Worm (Caenorhabditis elegans) whole organism, L3 larva: Measurements from ENCODE around the gene irld-23.

Source experiments
- ceh-9 ChIP-seq: sonication (generic microtip); optimal IDR thresholded peaks from 2 replicates; lab custom pipeline; 2018; ENCODE audit warnings: missing biosample characterization, missing genetic modification characterization
- egl-27 ChIP-seq: sonication (generic microtip); optimal IDR thresholded peaks from 4 replicates; lab custom pipeline; 2017; ENCODE audit warnings: missing biosample characterization, missing genetic modification reagents, missing genetic modification characterization
- mdl-1 ChIP-seq: fragments of 150-350 bp; optimal IDR thresholded peaks from 2 replicates; lab custom pipeline; 2014; ENCODE audit warnings: missing biosample characterization, missing genetic modification characterization
- nfya-1 ChIP-seq: sonication (generic microtip); optimal IDR thresholded peaks from 2 replicates; lab custom pipeline; 2017; ENCODE audit warnings: missing genetic modification characterization, mild to moderate bottlenecking, missing compliant biosample characterization, antibody characterized with exemption, moderate library complexity; ENCODE audit not compliant: insufficient read depth

- no peak for TF ChIP-seq egl-27
- TF ChIP-seq nfya-1 (tag; lab: Kevin White, UChicago) = no peak
- TF ChIP-seq mdl-1 = no peak
- no peak for TF ChIP-seq ceh-9
Measured at ce11 chrX:17110555-17110954, 30.1 kb upstream of the irld-23 start, which contains the start of gene lido-5.
